Worm (Caenorhabditis elegans): ENCODE data around the gene R09E10.13.

- TF ChIP-seq ceh-18 (tag; optimal IDR thresholded peaks at IDR 0.05): no peak
- no peak for TF ChIP-seq pha-4 (tag; optimal IDR thresholded peaks at IDR 0.05)
- TF ChIP-seq ama-1 (optimal IDR thresholded peaks at IDR 0.05): no peak
- TF ChIP-seq C38D4.7 (GFP tag; optimal IDR thresholded peaks at IDR 0.05): no peak
- TF ChIP-seq ceh-48 (tag; optimal IDR thresholded peaks at IDR 0.05): no peak
- no peak for TF ChIP-seq mec-3 (tag; optimal IDR thresholded peaks at IDR 0.05; ENCODE audit: borderline replicate concordance)
Measured at ce11 chrIV:10245666-10246210, 49.2 kb downstream of the R09E10.13 start, which contains the start of gene F01G10.10.
